Fruit fly (Drosophila melanogaster): ENCODE data around the gene THG.
A peak's percentile ranks its signal among the peaks of the same experiment; 100 is the strongest.

Gene THG

dm6 chr2L:15009703-15010102, at the start of gene THG, which contains the start of gene Rnmt:
THG (minus strand) TSS chr2L:15009724.
Rnmt (plus strand) TSS chr2L:15009939.
- TF ChIP-seq noc (tag; optimal IDR thresholded peaks at IDR 0.05): peak; percentile 76

- TF ChIP-seq noc (tag; optimal IDR thresholded peaks at IDR 0.05): no peak
These were observed 49.5 kb upstream of the THG start for dm6 chr2L:15059000-15059399.

DNA sequence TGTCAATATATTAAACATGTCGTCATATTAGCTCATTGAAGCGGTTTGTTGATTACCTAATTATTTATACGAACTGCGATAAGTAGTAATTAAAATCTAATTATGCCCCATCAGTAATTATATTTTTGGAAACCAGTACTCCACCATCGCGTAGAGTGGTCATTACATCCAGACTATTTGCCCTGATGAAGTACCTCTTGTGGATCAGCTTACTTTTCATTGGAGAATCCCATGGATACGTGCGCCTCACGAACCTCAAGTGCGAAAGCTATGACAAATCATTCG, 48.5 kb upstream of the THG start, which contains the start of gene CG33679:
Gene CG33679, plus strand, starts transcription at position 186 of the 285 bp plus-strand sequence.
- TF ChIP-seq noc (tag; optimal IDR thresholded peaks at IDR 0.05): no peak

DNA sequence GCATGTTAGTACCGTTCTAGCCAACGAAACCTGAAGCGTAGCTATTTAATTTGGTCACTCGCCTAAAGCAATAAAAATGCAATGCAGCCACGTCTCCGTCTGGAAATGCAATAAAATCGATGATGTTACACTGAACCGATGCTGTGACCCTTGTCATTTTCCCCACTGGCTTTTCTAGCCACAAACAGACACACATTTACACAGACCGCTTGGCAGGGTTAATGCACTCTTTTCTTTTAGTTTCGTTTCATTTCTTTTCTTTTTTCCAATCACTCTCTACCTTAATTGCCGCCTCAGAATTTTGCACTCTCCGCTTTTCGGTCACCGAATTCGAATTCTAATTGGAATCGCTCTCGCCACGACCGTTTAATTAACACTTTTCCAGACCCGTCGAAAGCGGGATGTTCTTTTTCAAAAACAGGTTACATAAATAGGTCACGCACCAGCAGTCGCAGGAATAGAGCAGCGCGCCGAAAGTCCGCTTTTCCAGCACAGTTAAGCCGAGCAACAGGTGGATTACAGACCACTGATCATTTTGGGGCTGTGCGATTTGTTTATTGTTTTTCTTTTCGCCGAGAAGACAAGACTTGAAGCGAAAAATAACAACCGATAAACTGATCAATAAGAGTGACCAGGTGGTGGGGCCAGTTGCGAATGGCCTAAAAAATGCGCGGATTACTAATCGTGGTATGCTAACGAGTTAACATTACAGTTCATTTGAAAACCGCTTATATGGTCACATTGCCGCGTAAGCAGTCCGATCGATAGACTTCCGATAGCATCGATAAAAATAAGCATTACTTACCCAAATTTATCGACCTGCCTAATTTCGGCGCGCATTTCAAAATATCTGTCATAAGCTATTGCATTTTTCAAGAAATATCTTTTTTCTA, 47.9 kb upstream of the THG start, which contains the start of gene ck:
Gene ck, minus strand, starts transcription at position 638 of the 893 bp plus-strand sequence.
- no peak for TF ChIP-seq noc (tag; optimal IDR thresholded peaks at IDR 0.05)

dm6 chr2L:15056359-15057220, 47.1 kb upstream of the THG start:
- TF ChIP-seq noc (tag; optimal IDR thresholded peaks at IDR 0.05): peak; percentile 65

DNA sequence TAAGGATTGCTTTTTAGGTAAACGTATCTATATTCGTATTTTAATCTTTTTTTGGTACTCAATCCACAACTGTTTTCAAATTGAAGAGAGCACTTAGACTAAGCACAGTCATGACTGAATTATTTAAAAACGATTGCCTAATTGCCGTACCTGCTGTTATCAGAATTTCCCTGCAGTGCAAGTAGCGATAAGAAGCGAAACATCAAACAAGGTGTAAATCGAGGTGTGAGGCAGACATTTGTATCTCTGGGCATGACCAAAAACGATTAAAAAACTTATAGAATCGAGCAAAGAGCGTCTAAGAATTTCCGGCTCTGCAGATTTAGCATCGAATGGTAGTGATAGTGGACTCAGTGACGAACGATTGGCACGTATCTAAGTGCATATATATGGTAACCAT, 45.6 kb upstream of the THG start:
- no peak for TF ChIP-seq noc (tag; optimal IDR thresholded peaks at IDR 0.05)

DNA sequence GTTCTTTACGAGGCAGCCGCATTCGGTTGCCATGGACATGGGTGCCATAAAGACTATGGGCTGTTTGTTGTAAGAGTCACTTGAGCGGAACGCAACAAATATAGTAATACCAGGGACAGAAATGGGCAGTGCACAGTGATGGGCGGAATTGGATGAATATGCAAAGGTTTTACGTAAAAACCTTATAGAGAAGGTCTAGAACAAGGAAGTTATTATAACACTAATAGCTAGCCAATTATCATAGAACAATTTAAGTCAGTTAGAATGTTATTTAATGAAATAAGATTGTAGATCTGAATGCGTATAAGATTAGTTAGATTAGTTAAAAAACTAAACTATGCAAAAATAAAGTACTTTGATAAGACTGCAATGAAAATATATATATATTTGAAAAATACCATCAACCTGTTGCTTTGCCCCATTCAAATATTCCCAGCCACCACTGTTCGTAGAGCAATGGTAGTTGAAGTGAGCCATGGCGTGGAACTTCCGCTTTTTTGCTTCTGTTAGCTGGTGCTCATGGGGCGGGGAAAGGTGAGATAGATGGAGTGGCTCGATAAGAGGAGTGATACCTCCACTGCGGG, 43.4 kb upstream of the THG start:
- TF ChIP-seq noc (tag; optimal IDR thresholded peaks at IDR 0.05): no peak

DNA sequence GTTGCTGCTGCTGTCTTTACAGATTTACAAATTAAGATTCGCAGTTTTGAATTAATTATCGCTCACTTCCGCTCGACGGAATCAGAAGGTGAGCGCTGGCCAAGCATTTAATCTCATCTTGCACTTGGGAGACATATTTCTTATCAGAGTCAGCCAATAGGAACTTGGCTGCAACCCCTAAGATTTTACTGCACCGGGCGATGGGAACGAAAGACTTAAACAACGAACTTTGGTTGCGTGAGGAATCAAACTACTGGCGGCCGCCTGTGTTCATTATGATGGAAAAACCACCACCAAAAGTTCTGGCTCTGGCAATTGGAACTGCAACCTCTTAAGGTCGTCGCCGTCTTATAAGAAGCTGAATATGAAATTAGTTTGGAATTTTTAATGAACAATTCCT, 34.2 kb upstream of the THG start:
- TF ChIP-seq noc (tag; optimal IDR thresholded peaks at IDR 0.05): no peak

DNA sequence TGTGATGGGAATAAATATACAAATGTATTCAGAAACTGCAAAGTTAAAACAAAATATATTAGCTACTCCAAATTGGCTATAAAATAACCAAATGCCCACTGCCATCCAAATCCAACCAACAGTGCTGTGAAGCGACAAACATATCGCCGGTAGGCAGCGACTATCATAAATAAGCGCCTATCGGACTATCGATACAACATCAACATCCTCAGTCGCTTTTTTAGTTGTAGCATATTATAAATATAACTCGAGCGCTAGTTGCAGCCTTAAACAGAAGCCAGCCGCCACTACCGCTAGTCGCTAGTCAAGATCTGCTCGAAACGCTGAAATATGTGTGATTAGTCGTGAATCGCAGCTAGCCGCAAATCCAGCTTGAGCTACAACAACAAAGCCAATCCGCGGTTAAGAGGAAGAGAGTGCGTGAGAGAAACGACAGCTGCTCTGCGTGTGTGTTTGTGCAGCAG, 29.8 kb upstream of the THG start:
- TF ChIP-seq noc (tag; optimal IDR thresholded peaks at IDR 0.05): no peak

DNA sequence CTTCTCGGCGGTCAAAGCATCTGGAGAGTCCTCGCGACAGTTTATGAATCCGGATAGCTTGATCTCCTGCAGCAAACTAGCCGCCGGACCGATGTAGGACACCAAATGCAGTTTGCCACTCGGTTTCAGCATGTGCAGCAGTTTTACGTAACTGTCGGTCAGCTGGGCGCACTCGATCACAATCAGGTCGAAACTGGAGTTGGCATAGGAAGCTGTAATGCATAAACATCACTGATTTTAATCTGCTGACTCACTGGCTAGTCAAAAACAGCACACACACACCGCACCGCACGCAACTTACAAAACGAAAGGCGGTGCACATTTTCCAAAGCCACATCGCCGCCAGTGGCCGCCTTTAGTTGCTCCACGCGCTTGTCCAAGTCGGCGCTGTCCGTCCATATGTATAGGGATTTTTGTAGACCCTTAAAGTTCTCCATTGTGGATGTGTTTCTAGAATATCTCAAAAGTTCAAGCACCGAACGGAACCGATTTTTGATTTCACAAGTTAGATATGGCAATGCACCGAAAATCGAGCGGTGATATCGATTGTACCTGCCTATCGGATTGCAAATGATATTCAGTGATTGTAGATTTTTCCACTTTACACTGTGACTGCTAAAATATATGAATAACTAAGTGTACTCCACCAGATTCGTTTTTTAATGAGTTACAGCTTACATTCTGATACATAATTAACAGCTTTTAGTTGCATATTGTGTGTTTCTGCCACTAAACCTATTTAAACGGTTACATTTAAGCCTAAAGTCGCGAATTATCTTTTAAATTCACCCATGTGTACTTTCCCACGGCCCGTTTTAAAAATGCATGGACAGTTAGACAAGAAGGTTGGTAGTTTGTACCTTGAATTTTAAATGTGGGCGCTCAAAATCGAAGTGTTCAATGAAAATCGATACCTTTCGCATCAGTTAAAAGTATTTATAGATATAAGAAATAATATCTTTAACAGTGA, 29.1 kb upstream of the THG start, which contains the start of gene CIAPIN1:
Gene CIAPIN1, minus strand, starts transcription at position 523 of the 970 bp plus-strand sequence.
- TF ChIP-seq noc (tag; optimal IDR thresholded peaks at IDR 0.05): no peak

DNA sequence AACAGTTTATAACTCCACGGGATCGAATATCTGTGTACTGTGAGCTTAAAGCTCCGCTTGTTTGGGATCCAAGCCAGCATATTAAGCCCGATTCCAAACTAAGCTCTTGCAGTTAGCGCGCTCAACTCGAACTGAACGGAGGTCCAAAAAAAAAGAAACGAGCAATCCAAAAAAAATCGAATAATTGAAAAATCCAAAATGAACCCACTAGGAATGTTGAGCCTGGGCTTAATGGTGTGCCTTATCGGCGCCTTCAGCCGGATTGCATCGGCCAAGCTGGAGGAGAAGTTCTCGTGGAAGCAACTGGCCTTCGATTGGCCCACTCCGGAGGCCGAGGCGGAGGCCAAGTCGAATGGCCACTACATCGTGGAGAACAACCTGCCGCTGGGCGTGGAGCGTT, 25.8 kb upstream of the THG start, which contains the start of gene yellow-c:
Gene yellow-c, plus strand, starts transcription at position 29 of the 400 bp plus-strand sequence.
- no peak for TF ChIP-seq noc (tag; optimal IDR thresholded peaks at IDR 0.05)

DNA sequence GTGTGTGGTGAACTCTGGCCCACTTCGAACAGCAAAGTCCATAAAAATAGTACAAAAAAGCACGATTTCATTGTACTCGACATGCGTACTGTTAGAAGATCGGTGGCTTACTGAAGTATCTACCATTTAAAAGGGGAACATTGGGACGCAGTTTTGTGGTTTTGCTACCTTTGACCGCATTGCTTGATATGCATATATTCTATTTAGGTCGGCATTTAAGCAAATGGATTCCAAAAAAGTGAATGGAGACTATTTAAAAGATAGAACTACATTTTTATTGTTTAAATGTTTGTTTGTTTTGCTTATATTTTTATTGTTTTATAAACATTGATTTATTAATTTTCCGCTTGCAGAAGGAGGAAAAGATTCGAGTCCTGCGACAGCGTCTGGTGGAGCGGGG, 22.1 kb upstream of the THG start, which contains the start of gene CG31832:
Gene CG31832, minus strand, starts transcription at position 101 of the 400 bp plus-strand sequence.
- TF ChIP-seq noc (tag; optimal IDR thresholded peaks at IDR 0.05): no peak

- no peak for TF ChIP-seq noc (tag; optimal IDR thresholded peaks at IDR 0.05)
These were observed 17.1 kb upstream of the THG start, which contains the start of gene CG33310 for dm6 chr2L:15026582-15026981. CG33310 (plus strand) TSS chr2L:15026882.

DNA sequence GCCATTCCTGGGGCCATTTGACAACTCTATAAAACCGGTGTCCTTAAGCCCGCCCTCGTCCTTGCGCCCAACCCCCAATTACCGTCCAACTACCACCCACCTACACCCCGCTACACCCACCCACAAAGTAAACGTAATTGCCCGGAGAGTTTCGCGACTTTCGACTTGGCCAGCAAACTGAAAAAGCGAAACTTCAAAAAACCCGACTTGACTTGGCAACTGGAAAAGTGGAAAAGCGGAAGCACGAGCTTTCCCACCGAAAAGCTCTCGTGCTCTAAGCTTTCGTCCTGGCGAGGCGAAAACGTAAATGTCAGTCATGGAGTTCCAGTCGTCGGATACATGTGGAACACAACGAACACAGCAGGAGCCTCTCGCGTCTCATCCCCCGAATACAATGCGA, 6.5 kb upstream of the THG start, which contains the start of gene GABA-B-R1:
Gene GABA-B-R1, plus strand, starts transcription at position 301 of the 400 bp plus-strand sequence.
- no peak for TF ChIP-seq noc (tag; optimal IDR thresholded peaks at IDR 0.05)
